Worm (Caenorhabditis elegans) whole organism, L1 larva: ENCODE data around the gene F09F9.2.

Experiments
- blmp-1 ChIP-seq: fragments of 150-350 bp; optimal IDR thresholded peaks from 2 replicates; lab custom pipeline; 2014; ENCODE audit warnings: missing biosample characterization, missing genetic modification characterization
- egl-27 ChIP-seq, 2 experiments: fragments of 150-350 bp in 1 of 2; sonication (generic microtip); optimal IDR thresholded peaks; 3 replicates each; lab custom pipeline; 2017 to 2018; ENCODE audit warnings: missing biosample characterization in 2 of 2, missing genetic modification characterization in 2 of 2, missing genetic modification reagents in 2 of 2
- lin-14 ChIP-seq: fragments of 200-800 bp; sonication (Bioruptor generic); optimal IDR thresholded peaks from 2 replicates; lab custom pipeline; 2018; ENCODE audit warnings: mild to moderate bottlenecking, missing genetic modification characterization, moderate library complexity, missing compliant biosample characterization
- lin-39 ChIP-seq: fragments of 150-350 bp; optimal IDR thresholded peaks from 2 replicates; lab custom pipeline; 2014; ENCODE audit warnings: missing biosample characterization, missing genetic modification reagents, missing genetic modification characterization
- lsy-2 ChIP-seq, 2 experiments: fragments of 150-350 bp; optimal IDR thresholded peaks; 2 replicates each; lab custom pipeline; 2014; ENCODE audit warnings: missing biosample characterization in 2 of 2, missing genetic modification characterization in 2 of 2
- mab-9 ChIP-seq: fragments of 200-800 bp; sonication (Bioruptor generic); IDR thresholded peaks from 2 replicates; pipeline ENCODE4 v1.3.6; 2022; ENCODE audit warnings: missing genetic modification reagents, missing genetic modification characterization, missing compliant biosample characterization
- mep-1 ChIP-seq: fragments of 150-350 bp; optimal IDR thresholded peaks from 2 replicates; lab custom pipeline; 2014; ENCODE audit warnings: missing biosample characterization, missing genetic modification characterization
- rnt-1 ChIP-seq: sonication (generic microtip); optimal IDR thresholded peaks from 2 replicates; lab custom pipeline; 2016; ENCODE audit warnings: mild to moderate bottlenecking, missing genetic modification characterization, moderate library complexity, missing compliant biosample characterization
- unc-62 ChIP-seq: fragments of 150-350 bp; optimal IDR thresholded peaks from 2 replicates; lab custom pipeline; 2014; ENCODE audit warnings: missing biosample characterization, missing genetic modification reagents, missing genetic modification characterization
- unc-86 ChIP-seq: sonication (generic microtip); optimal IDR thresholded peaks from 2 replicates; lab custom pipeline; 2016; ENCODE audit warnings: missing genetic modification characterization, missing compliant biosample characterization
- ztf-11 ChIP-seq, 2 experiments: sonication (generic microtip); optimal IDR thresholded peaks; 2 replicates each; lab custom pipeline; 2016 to 2017; ENCODE audit warnings: missing genetic modification characterization in 2 of 2, missing biosample characterization in 1 of 2, missing compliant biosample characterization in 1 of 2

DNA sequence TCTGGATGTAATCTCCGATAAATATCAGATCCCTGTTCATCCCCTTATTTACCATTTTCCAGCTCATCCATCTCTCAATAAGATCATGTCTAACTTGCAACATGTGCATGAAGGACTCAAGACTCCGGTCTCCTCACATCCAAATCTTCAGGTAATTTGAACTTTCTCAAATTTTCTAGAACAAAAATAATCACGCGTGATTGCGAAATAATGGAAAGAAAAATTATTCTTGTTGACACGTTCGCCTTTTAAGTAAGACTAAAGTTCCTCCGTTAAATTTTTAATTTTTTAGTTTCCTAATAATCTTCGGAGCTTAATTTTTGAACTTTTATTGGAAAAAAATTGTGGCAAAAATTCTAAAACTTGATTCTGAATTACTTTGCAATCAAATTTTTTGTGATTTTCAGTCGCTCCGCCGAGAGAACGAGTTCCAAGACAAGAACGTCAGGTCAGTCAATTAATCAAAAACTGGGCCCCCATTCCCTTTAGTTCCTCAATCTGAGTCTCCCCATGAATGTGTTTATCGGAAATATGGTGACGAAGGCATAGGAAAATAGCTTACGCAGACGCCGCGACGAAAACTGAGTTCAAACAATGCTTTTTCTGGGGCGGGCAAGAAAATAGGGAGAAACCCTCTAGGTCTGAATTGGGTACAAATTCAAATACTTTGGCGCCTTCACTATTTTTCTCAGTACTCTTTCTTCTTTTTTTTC lies 26.4 kb upstream of the F09F9.2 start:
- no peak for TF ChIP-seq unc-86 (tag; lab: Kevin White, UChicago)
- no peak for TF ChIP-seq lsy-2 (tag; optimal IDR thresholded peaks at IDR 0.05; lab: Kevin White, UChicago)
- TF ChIP-seq ztf-11 (tag; optimal IDR thresholded peaks at IDR 0.05; lab: Kevin White, UChicago), result no peak
- no peak for TF ChIP-seq lin-39 (tag; lab: Kevin White, UChicago)
- TF ChIP-seq mab-9 (GFP tag; lab: Robert Waterston, UW), result no peak
- TF ChIP-seq unc-62, result no peak
- TF ChIP-seq rnt-1 (tag; lab: Kevin White, UChicago), result peak; percentile 19
- no peak for TF ChIP-seq mep-1
- peak in 1 of 2 experiments; percentile 28 for TF ChIP-seq egl-27 (tag; optimal IDR thresholded peaks at IDR 0.05; lab: Kevin White, UChicago)
- TF ChIP-seq blmp-1 (tag; lab: Kevin White, UChicago), result no peak
- peak; percentile 82 for TF ChIP-seq lin-14 (GFP tag; lab: Kevin White, UChicago)
